Fruit fly (Drosophila melanogaster) whole organism, wandering third instar larva: ENCODE data around the gene Cdc42.

ENCODE experiments used
- Abd-B ChIP-seq: fragments of >200 bp; optimal IDR thresholded peaks from 2 replicates; lab custom pipeline; 2017; ENCODE audit warnings: missing biosample characterization, missing genetic modification characterization
- CG32264 ChIP-seq: fragments of 200-800 bp; sonication (Bioruptor generic); optimal IDR thresholded peaks from 2 replicates; lab custom pipeline; 2016; ENCODE audit warnings: missing biosample characterization, missing genetic modification characterization
- CG9705 ChIP-seq: fragments of 200-800 bp; sonication (Bioruptor generic); optimal IDR thresholded peaks from 2 replicates; lab custom pipeline; 2018; ENCODE audit warnings: missing biosample characterization, mild to moderate bottlenecking, missing genetic modification characterization
- CrebA ChIP-seq: fragments of 200-800 bp; sonication (Bioruptor generic); optimal IDR thresholded peaks from 2 replicates; lab custom pipeline; 2016; ENCODE audit warnings: missing biosample characterization, mild to moderate bottlenecking, missing genetic modification characterization, borderline replicate concordance
- Dfd ChIP-seq: fragments of >200 bp; optimal IDR thresholded peaks from 2 replicates; lab custom pipeline; 2017; ENCODE audit warnings: missing biosample characterization, missing genetic modification characterization
- Dif ChIP-seq: fragments of 200-275, 200-300 bp; sonication (Bioruptor generic); optimal IDR thresholded peaks from 2 replicates; lab custom pipeline; 2018; ENCODE audit warnings: missing biosample characterization, missing genetic modification characterization; ENCODE audit not compliant: partially characterized antibody
- GATAd ChIP-seq: sonication (Bioruptor generic); optimal IDR thresholded peaks from 2 replicates; lab custom pipeline; 2016; ENCODE audit warnings: missing biosample characterization, missing genetic modification characterization
- HLH106 ChIP-seq: fragments of 200-800 bp; optimal IDR thresholded peaks from 3 replicates; lab custom pipeline; 2019; ENCODE audit warnings: missing biosample characterization, mild to moderate bottlenecking, missing genetic modification characterization, moderate library complexity
- Hnf4 ChIP-seq: fragments of 200-800 bp; sonication (Bioruptor generic); optimal IDR thresholded peaks from 2 replicates; lab custom pipeline; 2016; ENCODE audit warnings: missing biosample characterization, mild to moderate bottlenecking, missing genetic modification characterization
- Hr78 ChIP-seq: fragments of >200 bp; optimal IDR thresholded peaks from 2 replicates; lab custom pipeline; 2017; ENCODE audit warnings: missing biosample characterization, missing genetic modification characterization
- Hr83 ChIP-seq: fragments of 200-300 bp; sonication (Bioruptor generic); optimal IDR thresholded peaks from 2 replicates; lab custom pipeline; 2016; ENCODE audit warnings: missing biosample characterization, mild to moderate bottlenecking, missing genetic modification characterization, moderate library complexity; ENCODE audit not compliant: poor library complexity, severe bottlenecking
- Jra ChIP-seq: sonication (Bioruptor generic); optimal IDR thresholded peaks from 2 replicates; lab custom pipeline; 2016; ENCODE audit warnings: missing biosample characterization, missing genetic modification characterization
- Mio ChIP-seq: sonication (Bioruptor generic); optimal IDR thresholded peaks from 2 replicates; lab custom pipeline; 2016; ENCODE audit warnings: missing biosample characterization, missing genetic modification characterization
- Myc ChIP-seq: fragments of >200 bp; optimal IDR thresholded peaks from 2 replicates; lab custom pipeline; 2017
- N ChIP-seq: fragments of >200 bp; optimal IDR thresholded peaks from 2 replicates; lab custom pipeline; 2018; ENCODE audit warnings: missing biosample characterization, missing external identifiers, missing genetic modification characterization
- OdsH ChIP-seq: fragments of 200-800 bp; sonication (Bioruptor generic); optimal IDR thresholded peaks from 2 replicates; lab custom pipeline; 2016; ENCODE audit warnings: missing biosample characterization, mild to moderate bottlenecking, missing genetic modification characterization
- Rel ChIP-seq, 2 experiments: fragments of 200-800 bp; sonication (Bioruptor generic) in 1 of 2; optimal IDR thresholded peaks; 2 replicates in 1 of 2; 3 replicates in 1 of 2; lab custom pipeline; 2016 to 2019; ENCODE audit warnings: mild to moderate bottlenecking in 2 of 2, missing biosample characterization in 2 of 2, missing genetic modification characterization in 2 of 2, moderate library complexity in 1 of 2
- Sp1 ChIP-seq: fragments of 200-800 bp; sonication (Bioruptor generic); optimal IDR thresholded peaks from 3 replicates; lab custom pipeline; 2019; ENCODE audit warnings: missing biosample characterization, mild to moderate bottlenecking, missing genetic modification characterization, moderate library complexity
- Vsx2 ChIP-seq: fragments of 200-300, 225-300 bp; sonication (Bioruptor generic); optimal IDR thresholded peaks from 2 replicates; lab custom pipeline; 2018; ENCODE audit warnings: missing biosample characterization, missing genetic modification characterization; ENCODE audit not compliant: partially characterized antibody
- br ChIP-seq: fragments of 200-800 bp; sonication (Bioruptor generic); optimal IDR thresholded peaks from 2 replicates; lab custom pipeline; 2016; ENCODE audit warnings: missing biosample characterization, missing genetic modification characterization
- brk ChIP-seq: fragments of 200-800 bp; sonication (Bioruptor generic); optimal IDR thresholded peaks from 2 replicates; lab custom pipeline; 2016; ENCODE audit warnings: missing biosample characterization, mild to moderate bottlenecking, missing genetic modification characterization
- dl ChIP-seq, 2 experiments: fragments of 175-275, 200-275 bp in 1 of 2; fragments of 200-275 bp in 1 of 2; sonication (Bioruptor generic); optimal IDR thresholded peaks; lab custom pipeline; 2018; ENCODE audit warnings: mild to moderate bottlenecking in 2 of 2, missing biosample characterization in 2 of 2, missing genetic modification characterization in 2 of 2, moderate library complexity in 2 of 2; ENCODE audit not compliant: partially characterized antibody in 2 of 2, insufficient read depth in 1 of 2
- dmrt93B ChIP-seq: fragments of 200-800 bp; sonication (Bioruptor generic); optimal IDR thresholded peaks from 2 replicates; lab custom pipeline; 2018; ENCODE audit warnings: missing biosample characterization, mild to moderate bottlenecking, missing genetic modification characterization
- dsf ChIP-seq: sonication (Bioruptor generic); optimal IDR thresholded peaks from 2 replicates; lab custom pipeline; 2016; ENCODE audit warnings: missing biosample characterization, missing genetic modification characterization, borderline replicate concordance
- ey ChIP-seq: fragments of 200-800 bp; sonication (Bioruptor generic); optimal IDR thresholded peaks from 2 replicates; lab custom pipeline; 2016; ENCODE audit warnings: missing biosample characterization, missing genetic modification characterization
- foxo ChIP-seq, 2 experiments: fragments of 200-800 bp; sonication (Bioruptor generic); optimal IDR thresholded peaks; 2 replicates in 1 of 2; 3 replicates in 1 of 2; lab custom pipeline; 2016 to 2017; ENCODE audit warnings: missing biosample characterization in 2 of 2, missing genetic modification characterization in 2 of 2
- fru ChIP-seq: fragments of 200-800 bp; sonication (Bioruptor generic); optimal IDR thresholded peaks from 3 replicates; lab custom pipeline; 2016; ENCODE audit warnings: missing biosample characterization, mild to moderate bottlenecking, missing genetic modification characterization
- h ChIP-seq: fragments of 200-800 bp; sonication (Bioruptor generic); optimal IDR thresholded peaks from 3 replicates; lab custom pipeline; 2016; ENCODE audit warnings: missing biosample characterization, mild to moderate bottlenecking, missing genetic modification characterization
- jim ChIP-seq: fragments of 175-275, 200-325 bp; sonication (Bioruptor generic); optimal IDR thresholded peaks from 2 replicates; lab custom pipeline; 2016; ENCODE audit warnings: missing biosample characterization, mild to moderate bottlenecking, missing genetic modification characterization
- lola ChIP-seq: fragments of >200 bp; optimal IDR thresholded peaks from 2 replicates; lab custom pipeline; 2017; ENCODE audit warnings: missing biosample characterization, missing genetic modification characterization
- pan ChIP-seq: fragments of >200 bp; optimal IDR thresholded peaks from 2 replicates; lab custom pipeline; 2017
- psq ChIP-seq: fragments of 200-800 bp; sonication (Bioruptor generic); optimal IDR thresholded peaks from 3 replicates; lab custom pipeline; 2017; ENCODE audit warnings: missing biosample characterization, mild to moderate bottlenecking, missing genetic modification characterization, moderate library complexity
- rgr ChIP-seq: fragments of 200-800 bp; sonication (Bioruptor generic); optimal IDR thresholded peaks from 3 replicates; lab custom pipeline; 2016; ENCODE audit warnings: missing biosample characterization, mild to moderate bottlenecking, missing genetic modification characterization
- sage ChIP-seq: fragments of 200-800 bp; sonication (Bioruptor generic); optimal IDR thresholded peaks from 2 replicates; lab custom pipeline; 2016; ENCODE audit warnings: missing biosample characterization, mild to moderate bottlenecking, missing genetic modification characterization
- sv ChIP-seq: fragments of 200-800 bp; sonication (Bioruptor generic); optimal IDR thresholded peaks from 3 replicates; lab custom pipeline; 2016; ENCODE audit warnings: missing biosample characterization, missing genetic modification characterization
- tai ChIP-seq: sonication (Bioruptor generic); optimal IDR thresholded peaks from 2 replicates; lab custom pipeline; 2016; ENCODE audit warnings: missing biosample characterization, missing genetic modification characterization
- usp ChIP-seq: fragments of >200 bp; optimal IDR thresholded peaks from 2 replicates; lab custom pipeline; 2017; ENCODE audit warnings: missing biosample characterization, missing genetic modification characterization
- woc ChIP-seq: sonication (Bioruptor generic); optimal IDR thresholded peaks from 2 replicates; lab custom pipeline; 2016; ENCODE audit warnings: missing biosample characterization, mild to moderate bottlenecking, missing genetic modification characterization

Gene Cdc42

dm6 chrX:19663196-19663858 lies 33.6 kb upstream of the Cdc42 start:
- TF ChIP-seq Mio (GFP tag; lab: Kevin White, UChicago) (no peak), psq (GFP tag; lab: Kevin White, UChicago) (peak; percentile 37), pan (lab: Kevin White, UChicago) (no peak), Hr78 (GFP tag; lab: Kevin White, UChicago) (no peak), fru (GFP tag; lab: Kevin White, UChicago) (peak; percentile 37), dl (GFP tag; optimal IDR thresholded peaks at IDR 0.05; lab: Kevin White, UChicago; ENCODE audit: insufficient read depth in 1 of 2, partially characterized antibody in 2 of 2) (peak in 1 of 2 experiments; percentile 33), CG9705 (peak; percentile 5), Abd-B (no peak), dmrt93B (GFP tag; lab: Kevin White, UChicago) (no peak), usp (GFP tag; lab: Kevin White, UChicago) (no peak), brk (GFP tag; lab: Kevin White, UChicago) (no peak), Myc (lab: Kevin White, UChicago) (no peak), rgr (GFP tag; lab: Kevin White, UChicago) (peak; percentile 14), Jra (GFP tag; lab: Kevin White, UChicago) (no peak), h (GFP tag; lab: Kevin White, UChicago) (peak; percentile 6), Sp1 (GFP tag; lab: Kevin White, UChicago) (peak; percentile 68), Rel (GFP tag; optimal IDR thresholded peaks at IDR 0.05; lab: Kevin White, UChicago) (no peak), Rel (tag; optimal IDR thresholded peaks at IDR 0.05; lab: Kevin White, UChicago) (no peak), GATAd (GFP tag; lab: Kevin White, UChicago) (no peak), N (GFP tag; lab: Kevin White, UChicago) (no peak), foxo (GFP tag; optimal IDR thresholded peaks at IDR 0.05; lab: Kevin White, UChicago) (peak in 1 of 2 experiments; percentile 45), br (peak; percentile 34), Vsx2 (no peak), lola (no peak), jim (no peak), HLH106 (tag; lab: Kevin White, UChicago) (peak; percentile 64), sv (no peak), CG32264 (GFP tag; lab: Kevin White, UChicago) (no peak), Hr83 (GFP tag; lab: Kevin White, UChicago) (peak; percentile 3), sage (GFP tag; lab: Kevin White, UChicago) (no peak), tai (no peak), OdsH (GFP tag; lab: Kevin White, UChicago) (peak; percentile 16), woc (peak; percentile 79), Hnf4 (no peak), Dif (GFP tag; lab: Kevin White, UChicago) (no peak), Dfd (no peak), CrebA (GFP tag; lab: Kevin White, UChicago) (no peak), dsf (GFP tag; lab: Kevin White, UChicago) (no peak), ey (GFP tag; lab: Kevin White, UChicago) (peak; percentile 39)
- TF ChIP-seq, all 38 proteins: peak for 14

dm6 chrX:19663859-19664728 lies 32.8 kb upstream of the Cdc42 start, which contains the start of the genes CG14223 and Ssu72:
TSS of gene CG14223 (minus strand) at chrX:19663971.
TSS of gene Ssu72 (plus strand) at chrX:19664561.
- no peak for TF ChIP-seq HLH106 (tag; lab: Kevin White, UChicago)
- TF ChIP-seq Hnf4 = peak; percentile 15
- peak; percentile 6 for TF ChIP-seq woc
- TF ChIP-seq tai = no peak
